Fruit fly (Drosophila melanogaster) whole organism, larva: Measurements from ENCODE around the gene CG32237.

Source experiments
- noc ChIP-seq: fragments of 200-800 bp; sonication (Bioruptor generic); optimal IDR thresholded peaks from 3 replicates; lab custom pipeline; 2019; ENCODE audit warnings: missing biosample characterization, mild to moderate bottlenecking, missing genetic modification characterization, moderate library complexity

CG32237 gene

dm6 chr3L:4852411-4853050 is at the start of gene CG32237:
Gene CG32237 (minus strand): TSS chr3L:4852461.
- TF ChIP-seq noc (tag; lab: Kevin White, UChicago): peak; percentile 11

- no peak for TF ChIP-seq noc (tag; lab: Kevin White, UChicago)
Measured at dm6 chr3L:4899117-4899516, 46.9 kb upstream of the CG32237 start.

- no peak for TF ChIP-seq noc (tag; lab: Kevin White, UChicago)
Measured at dm6 chr3L:4898647-4899046, 46.4 kb upstream of the CG32237 start, which contains the start of gene hoka. Gene hoka (plus strand): TSS chr3L:4898900.

- no peak for TF ChIP-seq noc (tag; lab: Kevin White, UChicago)
Measured at dm6 chr3L:4896564-4896963, 44.3 kb upstream of the CG32237 start, which contains the start of gene CG13705. Gene CG13705 (plus strand): TSS chr3L:4896864.

dm6 chr3L:4860969-4861368 is 8.7 kb upstream of the CG32237 start, which contains the start of gene Dnah3:
Gene Dnah3 (plus strand): TSS chr3L:4861269.
- TF ChIP-seq noc (tag; lab: Kevin White, UChicago): no peak

- TF ChIP-seq noc (tag; lab: Kevin White, UChicago): no peak
Measured at dm6 chr3L:4860370-4860769, 8.1 kb upstream of the CG32237 start, which contains the start of gene CG32235. Gene CG32235 (minus strand): TSS chr3L:4860470.

- no peak for TF ChIP-seq noc (tag; lab: Kevin White, UChicago)
Measured at dm6 chr3L:4855208-4855607, 2.9 kb upstream of the CG32237 start.

dm6 chr3L:4854153-4854552 is 1.9 kb upstream of the CG32237 start:
- TF ChIP-seq noc (tag; lab: Kevin White, UChicago): no peak

- TF ChIP-seq noc (tag; lab: Kevin White, UChicago): no peak
Measured at dm6 chr3L:4853070-4853469, 809 bp upstream of the CG32237 start.

dm6 chr3L:4848066-4848465 is 4.2 kb downstream of the CG32237 start:
- no peak for TF ChIP-seq noc (tag; lab: Kevin White, UChicago)

- TF ChIP-seq noc (tag; lab: Kevin White, UChicago): no peak
Measured at dm6 chr3L:4844792-4845191, 7.5 kb downstream of the CG32237 start.

- TF ChIP-seq noc (tag; lab: Kevin White, UChicago): no peak
Measured at dm6 chr3L:4843428-4843827, 8.8 kb downstream of the CG32237 start.

- no peak for TF ChIP-seq noc (tag; lab: Kevin White, UChicago)
Measured at dm6 chr3L:4842710-4843109, 9.6 kb downstream of the CG32237 start.

- no peak for TF ChIP-seq noc (tag; lab: Kevin White, UChicago)
Measured at dm6 chr3L:4840039-4840939, 12.0 kb downstream of the CG32237 start, which contains the start of gene CG13707. Gene CG13707 (minus strand): TSS chr3L:4840108.

dm6 chr3L:4836353-4836752 is 15.9 kb downstream of the CG32237 start:
- TF ChIP-seq noc (tag; lab: Kevin White, UChicago): no peak

dm6 chr3L:4835005-4835404 is 17.3 kb downstream of the CG32237 start:
- TF ChIP-seq noc (tag; lab: Kevin White, UChicago): no peak
